Worm (Caenorhabditis elegans): Measurements from ENCODE around the gene glb-1.

- TF ChIP-seq W03F9.2 (tag; optimal IDR thresholded peaks at IDR 0.05) (no peak), him-1 (tag; optimal IDR thresholded peaks at IDR 0.05) (peak; percentile 86)
These were observed 49.0 kb downstream of the glb-1 start for ce11 chrIII:8873990-8874668.

Data from whole organism, L4/young adult.